In the genomic region with DNA sequence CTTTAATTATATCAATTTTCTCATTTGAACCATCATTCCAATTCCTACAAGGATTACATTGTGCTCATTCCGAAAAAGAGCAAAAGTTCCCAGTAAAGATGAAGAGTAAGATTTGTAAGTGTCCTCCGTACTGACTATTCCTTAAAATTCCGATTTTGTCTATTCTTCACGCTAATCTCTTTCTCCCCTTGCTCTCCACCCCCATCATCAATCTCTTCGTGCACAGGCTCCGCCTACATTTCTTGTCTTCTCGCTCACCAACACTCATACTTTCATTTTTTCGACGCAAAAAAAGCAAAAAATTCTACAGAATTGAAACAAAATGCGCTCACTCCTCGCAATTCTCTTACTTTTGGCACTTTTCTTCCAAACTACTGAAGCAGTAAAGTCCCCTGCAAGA, we compare ENCODE assay signal across 3 worm cellular contexts.
A peak's percentile ranks its signal among the peaks of the same experiment; 100 is the strongest.
TF ChIP-seq lines count a peak whose summit lies in the region.

A gene (plus strand): TSS at position 292 of the 400 bp plus-strand sequence.

TF ChIP-seq in whole organism, L2 larva, 48 proteins besides CTCF, POLR2A, EP300 and RAD21:
- TF ChIP-seq C34F6.9 (tag; optimal IDR thresholded peaks at IDR 0.05; lab: Kevin White, UChicago) = peak; percentile 2
- TF ChIP-seq unc-55 (GFP tag; optimal IDR thresholded peaks at IDR 0.05; lab: Kevin White, UChicago) = peak; percentile 52
- peak; percentile 1 for TF ChIP-seq mab-5 (tag; optimal IDR thresholded peaks at IDR 0.05; lab: Kevin White, UChicago)
- TF ChIP-seq skn-1 (tag; optimal IDR thresholded peaks at IDR 0.05; lab: Kevin White, UChicago) = no peak
- TF ChIP-seq ztf-11 (tag; optimal IDR thresholded peaks at IDR 0.05; lab: Kevin White, UChicago) = no peak
- TF ChIP-seq gmeb-1 (tag; optimal IDR thresholded peaks at IDR 0.05; lab: Kevin White, UChicago) = no peak
- no peak for TF ChIP-seq nhr-237 (tag; optimal IDR thresholded peaks at IDR 0.05; lab: Kevin White, UChicago)
- no peak for TF ChIP-seq ZK546.5 (tag; optimal IDR thresholded peaks at IDR 0.05; lab: Kevin White, UChicago)
- no peak for TF ChIP-seq lin-13 (GFP tag; optimal IDR thresholded peaks at IDR 0.05; lab: Kevin White, UChicago)
TF ChIP-seq in whole organism, L2 larva: peak in this region for 3.

TF ChIP-seq in whole organism, L3 larva, 47 proteins besides CTCF, POLR2A, EP300 and RAD21:
- TF ChIP-seq ama-1 (optimal IDR thresholded peaks at IDR 0.05; lab: Kevin White, UChicago) (no peak), mml-1 (tag; optimal IDR thresholded peaks at IDR 0.05; lab: Kevin White, UChicago) (no peak), lin-39 (tag; optimal IDR thresholded peaks at IDR 0.05; lab: Kevin White, UChicago) (peak; percentile 71)

TF ChIP-seq in whole organism, mixed stage, embryonic, 35 proteins besides CTCF, POLR2A, EP300 and RAD21:
- TF ChIP-seq mls-2 (tag; optimal IDR thresholded peaks at IDR 0.05; lab: Kevin White, UChicago) (no peak), ces-1 (GFP tag; optimal IDR thresholded peaks at IDR 0.05; lab: Kevin White, UChicago) (peak; percentile 13)
